Fruit fly (Drosophila melanogaster) whole organism, wandering third instar larva: ENCODE results near the gene CG14507.
A peak's percentile ranks its signal among the peaks of the same experiment; 100 is the strongest.

Experiments used
- CG32264 ChIP-seq: fragments of 200-800 bp; sonication (Bioruptor generic); optimal IDR thresholded peaks from 2 replicates; lab custom pipeline; 2016; ENCODE audit warnings: missing biosample characterization, missing genetic modification characterization
- Dif ChIP-seq: fragments of 200-275, 200-300 bp; sonication (Bioruptor generic); optimal IDR thresholded peaks from 2 replicates; lab custom pipeline; 2018; ENCODE audit warnings: missing biosample characterization, missing genetic modification characterization; ENCODE audit not compliant: partially characterized antibody
- HLH106 ChIP-seq: fragments of 200-800 bp; optimal IDR thresholded peaks from 3 replicates; lab custom pipeline; 2019; ENCODE audit warnings: missing biosample characterization, mild to moderate bottlenecking, missing genetic modification characterization, moderate library complexity
- Hnf4 ChIP-seq: fragments of 200-800 bp; sonication (Bioruptor generic); optimal IDR thresholded peaks from 2 replicates; lab custom pipeline; 2016; ENCODE audit warnings: missing biosample characterization, mild to moderate bottlenecking, missing genetic modification characterization
- Jra ChIP-seq: sonication (Bioruptor generic); optimal IDR thresholded peaks from 2 replicates; lab custom pipeline; 2016; ENCODE audit warnings: missing biosample characterization, missing genetic modification characterization
- OdsH ChIP-seq: fragments of 200-800 bp; sonication (Bioruptor generic); optimal IDR thresholded peaks from 2 replicates; lab custom pipeline; 2016; ENCODE audit warnings: missing biosample characterization, mild to moderate bottlenecking, missing genetic modification characterization
- Rel ChIP-seq, 2 experiments: fragments of 200-800 bp; sonication (Bioruptor generic) in 1 of 2; optimal IDR thresholded peaks; 2 replicates in 1 of 2; 3 replicates in 1 of 2; lab custom pipeline; 2016 to 2019; ENCODE audit warnings: mild to moderate bottlenecking in 2 of 2, missing biosample characterization in 2 of 2, missing genetic modification characterization in 2 of 2, moderate library complexity in 1 of 2
- Sp1 ChIP-seq: fragments of 200-800 bp; sonication (Bioruptor generic); optimal IDR thresholded peaks from 3 replicates; lab custom pipeline; 2019; ENCODE audit warnings: missing biosample characterization, mild to moderate bottlenecking, missing genetic modification characterization, moderate library complexity
- Vsx2 ChIP-seq: fragments of 200-300, 225-300 bp; sonication (Bioruptor generic); optimal IDR thresholded peaks from 2 replicates; lab custom pipeline; 2018; ENCODE audit warnings: missing biosample characterization, missing genetic modification characterization; ENCODE audit not compliant: partially characterized antibody
- br ChIP-seq: fragments of 200-800 bp; sonication (Bioruptor generic); optimal IDR thresholded peaks from 2 replicates; lab custom pipeline; 2016; ENCODE audit warnings: missing biosample characterization, missing genetic modification characterization
- brk ChIP-seq: fragments of 200-800 bp; sonication (Bioruptor generic); optimal IDR thresholded peaks from 2 replicates; lab custom pipeline; 2016; ENCODE audit warnings: missing biosample characterization, mild to moderate bottlenecking, missing genetic modification characterization
- dl ChIP-seq, 2 experiments: fragments of 175-275, 200-275 bp in 1 of 2; fragments of 200-275 bp in 1 of 2; sonication (Bioruptor generic); optimal IDR thresholded peaks; lab custom pipeline; 2018; ENCODE audit warnings: mild to moderate bottlenecking in 2 of 2, missing biosample characterization in 2 of 2, missing genetic modification characterization in 2 of 2, moderate library complexity in 2 of 2; ENCODE audit not compliant: partially characterized antibody in 2 of 2, insufficient read depth in 1 of 2
- dmrt93B ChIP-seq: fragments of 200-800 bp; sonication (Bioruptor generic); optimal IDR thresholded peaks from 2 replicates; lab custom pipeline; 2018; ENCODE audit warnings: missing biosample characterization, mild to moderate bottlenecking, missing genetic modification characterization
- ey ChIP-seq: fragments of 200-800 bp; sonication (Bioruptor generic); optimal IDR thresholded peaks from 2 replicates; lab custom pipeline; 2016; ENCODE audit warnings: missing biosample characterization, missing genetic modification characterization
- foxo ChIP-seq, 2 experiments: fragments of 200-800 bp; sonication (Bioruptor generic); optimal IDR thresholded peaks; 2 replicates in 1 of 2; 3 replicates in 1 of 2; lab custom pipeline; 2016 to 2017; ENCODE audit warnings: missing biosample characterization in 2 of 2, missing genetic modification characterization in 2 of 2
- fru ChIP-seq: fragments of 200-800 bp; sonication (Bioruptor generic); optimal IDR thresholded peaks from 3 replicates; lab custom pipeline; 2016; ENCODE audit warnings: missing biosample characterization, mild to moderate bottlenecking, missing genetic modification characterization
- h ChIP-seq: fragments of 200-800 bp; sonication (Bioruptor generic); optimal IDR thresholded peaks from 3 replicates; lab custom pipeline; 2016; ENCODE audit warnings: missing biosample characterization, mild to moderate bottlenecking, missing genetic modification characterization
- jim ChIP-seq: fragments of 175-275, 200-325 bp; sonication (Bioruptor generic); optimal IDR thresholded peaks from 2 replicates; lab custom pipeline; 2016; ENCODE audit warnings: missing biosample characterization, mild to moderate bottlenecking, missing genetic modification characterization
- lola ChIP-seq: fragments of >200 bp; optimal IDR thresholded peaks from 2 replicates; lab custom pipeline; 2017; ENCODE audit warnings: missing biosample characterization, missing genetic modification characterization
- pan ChIP-seq: fragments of >200 bp; optimal IDR thresholded peaks from 2 replicates; lab custom pipeline; 2017
- psq ChIP-seq: fragments of 200-800 bp; sonication (Bioruptor generic); optimal IDR thresholded peaks from 3 replicates; lab custom pipeline; 2017; ENCODE audit warnings: missing biosample characterization, mild to moderate bottlenecking, missing genetic modification characterization, moderate library complexity
- rgr ChIP-seq: fragments of 200-800 bp; sonication (Bioruptor generic); optimal IDR thresholded peaks from 3 replicates; lab custom pipeline; 2016; ENCODE audit warnings: missing biosample characterization, mild to moderate bottlenecking, missing genetic modification characterization
- sage ChIP-seq: fragments of 200-800 bp; sonication (Bioruptor generic); optimal IDR thresholded peaks from 2 replicates; lab custom pipeline; 2016; ENCODE audit warnings: missing biosample characterization, mild to moderate bottlenecking, missing genetic modification characterization
- sv ChIP-seq: fragments of 200-800 bp; sonication (Bioruptor generic); optimal IDR thresholded peaks from 3 replicates; lab custom pipeline; 2016; ENCODE audit warnings: missing biosample characterization, missing genetic modification characterization
- woc ChIP-seq: sonication (Bioruptor generic); optimal IDR thresholded peaks from 2 replicates; lab custom pipeline; 2016; ENCODE audit warnings: missing biosample characterization, mild to moderate bottlenecking, missing genetic modification characterization

The CG14507 gene

dm6 chr3R:29219948-29220347, 7.6 kb downstream of the CG14507 start, which contains the start of gene eEF1gamma (continued):
- peak; percentile 61 to 87 for TF ChIP-seq foxo (GFP tag; optimal IDR thresholded peaks at IDR 0.05; lab: Kevin White, UChicago)
- no peak for TF ChIP-seq dl (GFP tag; optimal IDR thresholded peaks at IDR 0.05; lab: Kevin White, UChicago; ENCODE audit: insufficient read depth in 1 of 2, partially characterized antibody in 2 of 2)
- peak; percentile 86 for TF ChIP-seq fru (GFP tag; lab: Kevin White, UChicago)

dm6 chr3R:29218001-29218400, 9.5 kb downstream of the CG14507 start:
- TF ChIP-seq Hnf4 (GFP tag; lab: Kevin White, UChicago) (no peak), dl (GFP tag; optimal IDR thresholded peaks at IDR 0.05; lab: Kevin White, UChicago; ENCODE audit: insufficient read depth in 1 of 2, partially characterized antibody in 2 of 2) (no peak)
- TF ChIP-seq, all 38 proteins: peak for 0

- TF ChIP-seq CG32264 (GFP tag; lab: Kevin White, UChicago) (no peak), sv (no peak), dmrt93B (GFP tag; lab: Kevin White, UChicago) (no peak), foxo (GFP tag; optimal IDR thresholded peaks at IDR 0.05; lab: Kevin White, UChicago) (no peak)
Measured at dm6 chr3R:29217309-29217708, 10.2 kb downstream of the CG14507 start.

- TF ChIP-seq lola (GFP tag; lab: Kevin White, UChicago): no peak
Measured at dm6 chr3R:29216484-29216863, 11.1 kb downstream of the CG14507 start.

dm6 chr3R:29215652-29216483, 11.7 kb downstream of the CG14507 start:
- no peak for TF ChIP-seq Jra (GFP tag; lab: Kevin White, UChicago)
- TF ChIP-seq Dif: peak; percentile 57

- TF ChIP-seq pan (lab: Kevin White, UChicago) (no peak), rgr (GFP tag; lab: Kevin White, UChicago) (peak; percentile 31), HLH106 (peak; percentile 6), psq (peak; percentile 59), Vsx2 (GFP tag; lab: Kevin White, UChicago) (no peak), h (GFP tag; lab: Kevin White, UChicago) (peak; percentile 61), OdsH (GFP tag; lab: Kevin White, UChicago) (peak; percentile 24), Hnf4 (GFP tag; lab: Kevin White, UChicago) (peak; percentile 34), woc (GFP tag; lab: Kevin White, UChicago) (no peak), dl (GFP tag; optimal IDR thresholded peaks at IDR 0.05; lab: Kevin White, UChicago; ENCODE audit: insufficient read depth in 1 of 2, partially characterized antibody in 2 of 2) (peak; percentile 67 to 70), brk (GFP tag; lab: Kevin White, UChicago) (peak; percentile 70), Dif (peak; percentile 74), Rel (GFP tag; optimal IDR thresholded peaks at IDR 0.05; lab: Kevin White, UChicago) (no peak), Rel (tag; optimal IDR thresholded peaks at IDR 0.05; lab: Kevin White, UChicago) (peak; percentile 76), Jra (GFP tag; lab: Kevin White, UChicago) (no peak), ey (GFP tag; lab: Kevin White, UChicago) (no peak), jim (GFP tag; lab: Kevin White, UChicago) (peak; percentile 4), Sp1 (peak; percentile 37), fru (GFP tag; lab: Kevin White, UChicago) (peak; percentile 4), sv (no peak), sage (peak; percentile 63), foxo (GFP tag; optimal IDR thresholded peaks at IDR 0.05; lab: Kevin White, UChicago) (peak; percentile 21 to 57), br (GFP tag; lab: Kevin White, UChicago) (peak; percentile 46)
Measured at dm6 chr3R:29214982-29215533, 12.5 kb downstream of the CG14507 start.
